Worm (Caenorhabditis elegans) whole organism, mixed stage, embryonic: ENCODE measurements around the gene cyp-34A9.

Experiments
- ces-1 ChIP-seq: fragments of 150-350 bp; optimal IDR thresholded peaks from 2 replicates; lab custom pipeline; 2014; ENCODE audit warnings: missing biosample characterization, missing genetic modification reagents, missing genetic modification characterization
- elt-1 ChIP-seq: sonication (generic microtip); optimal IDR thresholded peaks from 2 replicates; lab custom pipeline; 2017; ENCODE audit warnings: missing genetic modification characterization, mild to moderate bottlenecking, missing compliant biosample characterization, antibody characterized with exemption, moderate library complexity, borderline replicate concordance; ENCODE audit not compliant: insufficient read depth
- ham-2 ChIP-seq: fragments of 200-800 bp; sonication (Bioruptor generic); optimal IDR thresholded peaks from 2 replicates; lab custom pipeline; 2018; ENCODE audit warnings: mild to moderate bottlenecking, missing genetic modification characterization, missing compliant biosample characterization
- lin-13 ChIP-seq: fragments of 150-350 bp; optimal IDR thresholded peaks from 2 replicates; lab custom pipeline; 2014; ENCODE audit warnings: missing biosample characterization, missing genetic modification characterization
- lin-32 ChIP-seq: fragments of 200-800 bp; sonication (Bioruptor generic); optimal IDR thresholded peaks from 2 replicates; lab custom pipeline; 2018; ENCODE audit warnings: mild to moderate bottlenecking, missing genetic modification characterization, missing compliant biosample characterization
- lsy-2 ChIP-seq: fragments of 150-350 bp; optimal IDR thresholded peaks from 2 replicates; lab custom pipeline; 2014; ENCODE audit warnings: missing biosample characterization, missing genetic modification characterization
- mls-2 ChIP-seq: sonication (generic microtip); optimal IDR thresholded peaks from 2 replicates; lab custom pipeline; 2016; ENCODE audit warnings: mild to moderate bottlenecking, missing genetic modification characterization, moderate library complexity, missing compliant biosample characterization
- nhr-2 ChIP-seq: fragments of 150-350 bp; optimal IDR thresholded peaks from 2 replicates; lab custom pipeline; 2014; ENCODE audit warnings: missing biosample characterization, missing genetic modification characterization
- nhr-76 ChIP-seq: sonication (generic microtip); optimal IDR thresholded peaks from 2 replicates; lab custom pipeline; 2017; ENCODE audit warnings: missing biosample characterization, missing genetic modification characterization
- pha-4 ChIP-seq: fragments of 150-350 bp; optimal IDR thresholded peaks from 2 replicates; lab custom pipeline; 2018; ENCODE audit warnings: missing biosample characterization, missing genetic modification reagents, missing genetic modification characterization
- snpc-4 ChIP-seq: fragments of 150-350 bp; optimal IDR thresholded peaks from 2 replicates; lab custom pipeline; 2014; ENCODE audit warnings: missing biosample characterization, missing genetic modification characterization
- sptf-1 ChIP-seq: sonication (generic microtip); optimal IDR thresholded peaks from 2 replicates; lab custom pipeline; 2017; ENCODE audit warnings: mild to moderate bottlenecking, missing genetic modification characterization, moderate library complexity, missing compliant biosample characterization
- unc-62 ChIP-seq: fragments of 150-350 bp; optimal IDR thresholded peaks from 2 replicates; lab custom pipeline; 2014; ENCODE audit warnings: missing biosample characterization, missing genetic modification reagents, missing genetic modification characterization
- ztf-11 ChIP-seq: fragments of 150-350 bp; optimal IDR thresholded peaks from 2 replicates; lab custom pipeline; 2014; ENCODE audit warnings: missing biosample characterization, missing genetic modification characterization

- no peak for TF ChIP-seq pha-4 (tag; lab: Kevin White, UChicago)
- no peak for TF ChIP-seq unc-62
- TF ChIP-seq ces-1 (GFP tag; lab: Kevin White, UChicago), result no peak
- TF ChIP-seq elt-1 (tag; lab: Kevin White, UChicago), result no peak
- no peak for TF ChIP-seq nhr-2 (tag; lab: Kevin White, UChicago)
- no peak for TF ChIP-seq lsy-2 (tag; lab: Kevin White, UChicago)
- TF ChIP-seq lin-13 (tag; lab: Kevin White, UChicago), result no peak
- TF ChIP-seq nhr-76 (tag; lab: Kevin White, UChicago), result no peak
- TF ChIP-seq snpc-4 (tag; lab: Kevin White, UChicago), result no peak
- TF ChIP-seq mls-2 (tag; lab: Kevin White, UChicago), result no peak
- no peak for TF ChIP-seq ham-2 (GFP tag; lab: Kevin White, UChicago)
- TF ChIP-seq sptf-1, result no peak
- TF ChIP-seq lin-32 (GFP tag; lab: Kevin White, UChicago), result no peak
- TF ChIP-seq ztf-11 (tag; lab: Kevin White, UChicago), result no peak
Measured at ce11 chrV:3967762-3968161, 2.6 kb downstream of the cyp-34A9 start, which contains the start of gene cyp-34A8.
